Fruit fly (Drosophila melanogaster): ENCODE measurements around the gene Hcf.

The Hcf gene

dm6 chr4:385227-385795, 25.6 kb downstream of the Hcf start:
- no peak for TF ChIP-seq h (GFP tag; optimal IDR thresholded peaks at IDR 0.05)
- no peak for TF ChIP-seq woc (GFP tag; optimal IDR thresholded peaks at IDR 0.05)
- no peak for TF ChIP-seq HLH106 (tag; optimal IDR thresholded peaks at IDR 0.05)
- TF ChIP-seq Hr83 (GFP tag; optimal IDR thresholded peaks at IDR 0.05; ENCODE audit: poor library complexity, severe bottlenecking) = no peak
- no peak for TF ChIP-seq Abd-B (GFP tag; optimal IDR thresholded peaks at IDR 0.05)
- TF ChIP-seq Jra (GFP tag; optimal IDR thresholded peaks at IDR 0.05) = no peak

- no peak for TF ChIP-seq br (GFP tag; optimal IDR thresholded peaks at IDR 0.05)
- no peak for TF ChIP-seq dl (GFP tag; optimal IDR thresholded peaks at IDR 0.05; ENCODE audit: insufficient read depth in 1 of 2, partially characterized antibody in 2 of 2)
- no peak for TF ChIP-seq GATAd (GFP tag; optimal IDR thresholded peaks at IDR 0.05)
- no peak for TF ChIP-seq dsf (GFP tag; optimal IDR thresholded peaks at IDR 0.05; ENCODE audit: borderline replicate concordance)
These were observed 27.0 kb downstream of the Hcf start for dm6 chr4:386752-387151.

dm6 chr4:388784-389313, 29.1 kb downstream of the Hcf start:
- TF ChIP-seq woc (GFP tag; optimal IDR thresholded peaks at IDR 0.05) (no peak), brk (GFP tag; optimal IDR thresholded peaks at IDR 0.05) (no peak), dmrt93B (GFP tag; optimal IDR thresholded peaks at IDR 0.05) (no peak), Mio (GFP tag; optimal IDR thresholded peaks at IDR 0.05) (no peak), Abd-B (GFP tag; optimal IDR thresholded peaks at IDR 0.05) (no peak), dsf (GFP tag; optimal IDR thresholded peaks at IDR 0.05; ENCODE audit: borderline replicate concordance) (no peak), Dif (GFP tag; optimal IDR thresholded peaks at IDR 0.05; ENCODE audit: partially characterized antibody) (no peak), foxo (GFP tag; optimal IDR thresholded peaks at IDR 0.05) (no peak), lola (GFP tag; optimal IDR thresholded peaks at IDR 0.05) (no peak)

dm6 chr4:393190-393799, 33.6 kb downstream of the Hcf start:
- TF ChIP-seq pan (optimal IDR thresholded peaks at IDR 0.05) (no peak), tai (GFP tag; optimal IDR thresholded peaks at IDR 0.05) (no peak), jim (GFP tag; optimal IDR thresholded peaks at IDR 0.05) (no peak), Dif (GFP tag; optimal IDR thresholded peaks at IDR 0.05; ENCODE audit: partially characterized antibody) (no peak), HLH106 (tag; optimal IDR thresholded peaks at IDR 0.05) (no peak), brk (GFP tag; optimal IDR thresholded peaks at IDR 0.05) (no peak), GATAd (GFP tag; optimal IDR thresholded peaks at IDR 0.05) (no peak), Abd-B (GFP tag; optimal IDR thresholded peaks at IDR 0.05) (no peak), Rel (GFP tag; optimal IDR thresholded peaks at IDR 0.05) (no peak), Rel (tag; optimal IDR thresholded peaks at IDR 0.05) (no peak), sv (GFP tag; optimal IDR thresholded peaks at IDR 0.05) (no peak), OdsH (GFP tag; optimal IDR thresholded peaks at IDR 0.05) (no peak), dsf (GFP tag; optimal IDR thresholded peaks at IDR 0.05; ENCODE audit: borderline replicate concordance) (no peak), Dfd (GFP tag; optimal IDR thresholded peaks at IDR 0.05) (no peak), Sp1 (GFP tag; optimal IDR thresholded peaks at IDR 0.05) (no peak), Hr78 (GFP tag; optimal IDR thresholded peaks at IDR 0.05) (no peak), CrebA (GFP tag; optimal IDR thresholded peaks at IDR 0.05; ENCODE audit: borderline replicate concordance) (no peak), fru (GFP tag; optimal IDR thresholded peaks at IDR 0.05) (no peak), dl (GFP tag; optimal IDR thresholded peaks at IDR 0.05; ENCODE audit: insufficient read depth in 1 of 2, partially characterized antibody in 2 of 2) (no peak), lola (GFP tag; optimal IDR thresholded peaks at IDR 0.05) (no peak), rgr (GFP tag; optimal IDR thresholded peaks at IDR 0.05) (no peak)

- no peak for TF ChIP-seq brk (GFP tag; optimal IDR thresholded peaks at IDR 0.05)
- no peak for TF ChIP-seq lola (GFP tag; optimal IDR thresholded peaks at IDR 0.05)
- TF ChIP-seq Hr78 (GFP tag; optimal IDR thresholded peaks at IDR 0.05) = no peak
- TF ChIP-seq Rel (GFP tag; optimal IDR thresholded peaks at IDR 0.05) = no peak
- no peak for TF ChIP-seq Rel (tag; optimal IDR thresholded peaks at IDR 0.05)
- TF ChIP-seq Sp1 (GFP tag; optimal IDR thresholded peaks at IDR 0.05) = no peak
- no peak for TF ChIP-seq dl (GFP tag; optimal IDR thresholded peaks at IDR 0.05; ENCODE audit: insufficient read depth in 1 of 2, partially characterized antibody in 2 of 2)
- no peak for TF ChIP-seq N (GFP tag; optimal IDR thresholded peaks at IDR 0.05)
- no peak for TF ChIP-seq tai (GFP tag; optimal IDR thresholded peaks at IDR 0.05)
- no peak for TF ChIP-seq CG9705 (GFP tag; optimal IDR thresholded peaks at IDR 0.05)
- TF ChIP-seq dsf (GFP tag; optimal IDR thresholded peaks at IDR 0.05; ENCODE audit: borderline replicate concordance) = no peak
- TF ChIP-seq psq (GFP tag; optimal IDR thresholded peaks at IDR 0.05) = no peak
- no peak for TF ChIP-seq Hnf4 (GFP tag; optimal IDR thresholded peaks at IDR 0.05)
- TF ChIP-seq Mio (GFP tag; optimal IDR thresholded peaks at IDR 0.05) = no peak
- TF ChIP-seq h (GFP tag; optimal IDR thresholded peaks at IDR 0.05) = no peak
- no peak for TF ChIP-seq GATAd (GFP tag; optimal IDR thresholded peaks at IDR 0.05)
- no peak for TF ChIP-seq Dif (GFP tag; optimal IDR thresholded peaks at IDR 0.05; ENCODE audit: partially characterized antibody)
- no peak for TF ChIP-seq Vsx2 (GFP tag; optimal IDR thresholded peaks at IDR 0.05; ENCODE audit: partially characterized antibody)
- TF ChIP-seq CrebA (GFP tag; optimal IDR thresholded peaks at IDR 0.05; ENCODE audit: borderline replicate concordance) = no peak
- TF ChIP-seq Myc (optimal IDR thresholded peaks at IDR 0.05) = no peak
These were observed 34.7 kb downstream of the Hcf start for dm6 chr4:394455-394854.
